Worm (Caenorhabditis elegans): ENCODE measurements around the gene aakg-1.

ce11 chrIII:12595640-12596039 lies 20.4 kb upstream of the aakg-1 start:
- no peak for TF ChIP-seq nhr-76 (tag; optimal IDR thresholded peaks at IDR 0.05)
- peak; percentile 50 for TF ChIP-seq ama-1 (optimal IDR thresholded peaks at IDR 0.05)
- no peak for TF ChIP-seq jun-1 (tag; optimal IDR thresholded peaks at IDR 0.05)
- no peak for TF ChIP-seq hlh-4 (tag; optimal IDR thresholded peaks at IDR 0.05)
- TF ChIP-seq ztf-11 (tag; optimal IDR thresholded peaks at IDR 0.05), result no peak

Data from whole organism, L1 larva.